Fruit fly (Drosophila melanogaster) whole organism, embryonic: ENCODE results near the gene CG7903.

ENCODE experiments used
- ATbp ChIP-seq: fragments of 200-800 bp; sonication (Bioruptor generic); optimal IDR thresholded peaks from 2 replicates; lab custom pipeline; 2017; ENCODE audit warnings: missing biosample characterization, mild to moderate bottlenecking, missing genetic modification characterization, missing genetic modification reagents
- Bdp1 ChIP-seq: fragments of 200-800 bp; sonication (Bioruptor generic); optimal IDR thresholded peaks from 3 replicates; lab custom pipeline; 2016; ENCODE audit warnings: missing biosample characterization, missing genetic modification characterization
- CG10147 ChIP-seq: fragments of 200-800 bp; sonication (Bioruptor generic); optimal IDR thresholded peaks from 2 replicates; lab custom pipeline; 2019; ENCODE audit warnings: missing biosample characterization, mild to moderate bottlenecking, missing genetic modification characterization, moderate library complexity
- CG10565 ChIP-seq: fragments of 200-800 bp; sonication (Bioruptor generic); optimal IDR thresholded peaks from 3 replicates; lab custom pipeline; 2016; ENCODE audit warnings: missing biosample characterization, mild to moderate bottlenecking, missing genetic modification characterization
- CG11085 ChIP-seq: fragments of 200-800 bp; sonication (Bioruptor generic); IDR thresholded peaks from 2 replicates; pipeline ENCODE4 v1.3.6; 2022; ENCODE audit warnings: missing biosample characterization, missing genetic modification characterization
- CG11560 ChIP-seq: fragments of 200-800 bp; sonication (Bioruptor generic); IDR thresholded peaks from 3 replicates; pipeline ENCODE4 v1.3.6; 2022; ENCODE audit warnings: missing biosample characterization, missing genetic modification characterization
- CG12942 ChIP-seq: fragments of 200-800 bp; sonication (Bioruptor generic); optimal IDR thresholded peaks from 3 replicates; lab custom pipeline; 2016; ENCODE audit warnings: missing biosample characterization, missing genetic modification characterization
- CG13296 ChIP-seq: fragments of 200-800 bp; sonication (Bioruptor generic); optimal IDR thresholded peaks from 3 replicates; lab custom pipeline; 2018; ENCODE audit warnings: missing biosample characterization, mild to moderate bottlenecking, missing genetic modification characterization
- CG16863 ChIP-seq: fragments of 200-800 bp; sonication (Bioruptor generic); optimal IDR thresholded peaks from 3 replicates; lab custom pipeline; 2016; ENCODE audit warnings: missing biosample characterization, missing genetic modification characterization
- CG17612 ChIP-seq: fragments of 200-800 bp; sonication (Bioruptor generic); IDR thresholded peaks from 2 replicates; pipeline ENCODE4 v1.3.6; 2022; ENCODE audit warnings: missing biosample characterization, missing genetic modification characterization
- CG17829 ChIP-seq: fragments of 200-800 bp; optimal IDR thresholded peaks from 2 replicates; lab custom pipeline; 2019; ENCODE audit warnings: missing biosample characterization, mild to moderate bottlenecking, missing genetic modification characterization, moderate library complexity
- CG18262 ChIP-seq: fragments of 200-800 bp; optimal IDR thresholded peaks from 3 replicates; lab custom pipeline; 2019; ENCODE audit warnings: missing biosample characterization, mild to moderate bottlenecking, missing genetic modification characterization, moderate library complexity
- CG30020 ChIP-seq: fragments of 200-800 bp; optimal IDR thresholded peaks from 2 replicates; lab custom pipeline; 2019; ENCODE audit warnings: missing biosample characterization, mild to moderate bottlenecking, missing genetic modification characterization, moderate library complexity
- CG3838 ChIP-seq: fragments of 200-800 bp; sonication (Bioruptor generic); optimal IDR thresholded peaks from 3 replicates; lab custom pipeline; 2016; ENCODE audit warnings: missing biosample characterization, missing genetic modification characterization
- CG4328 ChIP-seq: fragments of 200-800 bp; sonication (Bioruptor generic); optimal IDR thresholded peaks from 3 replicates; lab custom pipeline; 2017; ENCODE audit warnings: missing biosample characterization, missing genetic modification reagents, missing genetic modification characterization
- CG8765 ChIP-seq: fragments of 200-800 bp; sonication (Bioruptor generic); IDR thresholded peaks from 2 replicates; pipeline ENCODE4 v1.3.6; 2022; ENCODE audit warnings: missing biosample characterization, missing genetic modification characterization
- CG8924 ChIP-seq: fragments of 200-800 bp; optimal IDR thresholded peaks from 3 replicates; lab custom pipeline; 2019; ENCODE audit warnings: missing biosample characterization, mild to moderate bottlenecking, missing genetic modification characterization, moderate library complexity
- CG9215 ChIP-seq: fragments of 200-800 bp; sonication (Bioruptor generic); IDR thresholded peaks from 2 replicates; pipeline ENCODE4 v1.3.6; 2022; ENCODE audit warnings: missing biosample characterization, missing genetic modification characterization
- CG9727 ChIP-seq: fragments of 200-800 bp; sonication (Bioruptor generic); optimal IDR thresholded peaks from 3 replicates; lab custom pipeline; 2017; ENCODE audit warnings: missing biosample characterization, mild to moderate bottlenecking, missing genetic modification characterization
- GATAe ChIP-seq: fragments of 200-800 bp; sonication (Bioruptor generic); conservative IDR thresholded peaks from 2 replicates; pipeline ENCODE4 v1.3.6; 2022; ENCODE audit warnings: missing biosample characterization, missing genetic modification characterization
- Gug ChIP-seq: fragments of 200-800 bp; sonication (Bioruptor generic); IDR thresholded peaks from 4 replicates; pipeline ENCODE4 v1.3.6; 2022; ENCODE audit warnings: missing biosample characterization, missing genetic modification characterization
- HLHmδ ChIP-seq: fragments of 200-800 bp; sonication (Bioruptor generic); optimal IDR thresholded peaks from 2 replicates; lab custom pipeline; 2018; ENCODE audit warnings: missing biosample characterization, mild to moderate bottlenecking, missing genetic modification characterization, moderate library complexity
- Hand ChIP-seq: fragments of 200-800 bp; sonication (Bioruptor generic); optimal IDR thresholded peaks from 2 replicates; lab custom pipeline; 2017; ENCODE audit warnings: mild to moderate bottlenecking, missing biosample characterization, missing genetic modification reagents, missing genetic modification characterization
- Hmr ChIP-seq: fragments of 200-800 bp; sonication (Bioruptor generic); optimal IDR thresholded peaks from 3 replicates; lab custom pipeline; 2017; ENCODE audit warnings: mild to moderate bottlenecking, missing biosample characterization, missing genetic modification reagents, missing genetic modification characterization
- Mrtf ChIP-seq: fragments of 200-800 bp; sonication (Bioruptor generic); IDR thresholded peaks from 3 replicates; pipeline ENCODE4 v1.3.6; 2022; ENCODE audit warnings: missing biosample characterization, missing genetic modification characterization
- Oaz ChIP-seq: fragments of 200-800 bp; sonication (Bioruptor generic); IDR thresholded peaks from 2 replicates; pipeline ENCODE4 v1.3.6; 2022; ENCODE audit warnings: missing biosample characterization, missing genetic modification characterization
- Oli ChIP-seq: fragments of 200-800 bp; sonication (Bioruptor generic); optimal IDR thresholded peaks from 2 replicates; lab custom pipeline; 2018; ENCODE audit warnings: missing biosample characterization, mild to moderate bottlenecking, missing genetic modification characterization, moderate library complexity
- Opbp ChIP-seq: fragments of 200-800 bp; sonication (Bioruptor generic); IDR thresholded peaks from 3 replicates; pipeline ENCODE4 v1.3.6; 2022; ENCODE audit warnings: missing biosample characterization, missing genetic modification characterization; ENCODE audit not compliant: partially characterized antibody
- Ravus ChIP-seq: fragments of 200-800 bp; sonication (Bioruptor generic); IDR thresholded peaks from 2 replicates; pipeline ENCODE4 v1.3.6; 2022; ENCODE audit warnings: missing biosample characterization, missing genetic modification characterization
- Scr ChIP-seq: fragments of 200-800 bp; sonication (Bioruptor generic); IDR thresholded peaks from 2 replicates; pipeline ENCODE4 v1.3.6; 2022; ENCODE audit warnings: missing biosample characterization, missing genetic modification characterization; ENCODE audit not compliant: partially characterized antibody
- Sin3A ChIP-seq: fragments of >200 bp; optimal IDR thresholded peaks from 2 replicates; lab custom pipeline; 2018
- Taf1 ChIP-seq: fragments of 200-800 bp; sonication (Bioruptor generic); IDR thresholded peaks from 2 replicates; pipeline ENCODE4 v1.3.6; 2022; ENCODE audit warnings: missing biosample characterization, missing genetic modification characterization
- aop ChIP-seq: fragments of 200-800 bp; sonication (Bioruptor generic); IDR thresholded peaks from 2 replicates; pipeline ENCODE4 v1.3.6; 2022; ENCODE audit warnings: missing biosample characterization, missing genetic modification characterization
- ash1 ChIP-seq: fragments of 200-800 bp; sonication (Bioruptor generic); optimal IDR thresholded peaks from 2 replicates; lab custom pipeline; 2018; ENCODE audit warnings: missing biosample characterization, mild to moderate bottlenecking, missing genetic modification characterization
- btn ChIP-seq: fragments of 200-800 bp; sonication (Bioruptor generic); optimal IDR thresholded peaks from 2 replicates; lab custom pipeline; 2016; ENCODE audit warnings: missing biosample characterization, missing genetic modification characterization
- cad ChIP-seq: fragments of >200 bp; optimal IDR thresholded peaks from 2 replicates; lab custom pipeline; 2017; ENCODE audit warnings: missing biosample characterization, missing genetic modification characterization
- da ChIP-seq: fragments of 200-800 bp; sonication (Bioruptor generic); optimal IDR thresholded peaks from 2 replicates; lab custom pipeline; 2016; ENCODE audit warnings: missing biosample characterization, missing genetic modification characterization
- dysf ChIP-seq: fragments of 200-800 bp; sonication (Bioruptor generic); IDR thresholded peaks from 3 replicates; pipeline ENCODE4 v1.3.6; 2022; ENCODE audit warnings: missing biosample characterization, missing genetic modification characterization
- eve ChIP-seq, 2 experiments: fragments of >200 bp; optimal IDR thresholded peaks; 2 replicates each; lab custom pipeline; 2017; ENCODE audit warnings: missing biosample characterization in 2 of 2, missing genetic modification characterization in 2 of 2
- fd64A ChIP-seq: fragments of 200-800 bp; sonication (Bioruptor generic); optimal IDR thresholded peaks from 3 replicates; lab custom pipeline; 2018; ENCODE audit warnings: missing biosample characterization, mild to moderate bottlenecking, missing genetic modification characterization
- gcm ChIP-seq: fragments of 200-800 bp; sonication (Bioruptor generic); optimal IDR thresholded peaks from 2 replicates; lab custom pipeline; 2019; ENCODE audit warnings: missing biosample characterization, mild to moderate bottlenecking, missing genetic modification characterization, moderate library complexity
- gcm2 ChIP-seq: fragments of 200-800 bp; sonication (Bioruptor generic); optimal IDR thresholded peaks from 2 replicates; lab custom pipeline; 2016; ENCODE audit warnings: missing biosample characterization, missing genetic modification characterization
- jumu ChIP-seq: fragments of 200-800 bp; sonication (Bioruptor generic); optimal IDR thresholded peaks from 3 replicates; lab custom pipeline; 2016; ENCODE audit warnings: missing biosample characterization, missing genetic modification characterization
- lilli ChIP-seq: fragments of 200-800 bp; sonication (Bioruptor generic); optimal IDR thresholded peaks from 3 replicates; lab custom pipeline; 2016; ENCODE audit warnings: missing biosample characterization, missing genetic modification characterization
- mam ChIP-seq: fragments of 200-800 bp; sonication (Bioruptor generic); optimal IDR thresholded peaks from 3 replicates; lab custom pipeline; 2016; ENCODE audit warnings: missing biosample characterization, missing genetic modification characterization
- peb ChIP-seq: fragments of 200-800 bp; sonication (Bioruptor generic); IDR thresholded peaks from 2 replicates; pipeline ENCODE4 v1.3.6; 2022; ENCODE audit warnings: missing biosample characterization, missing genetic modification characterization
- pzg ChIP-seq: fragments of 200-800 bp; sonication (Bioruptor generic); optimal IDR thresholded peaks from 3 replicates; lab custom pipeline; 2018; ENCODE audit warnings: missing biosample characterization, mild to moderate bottlenecking, missing genetic modification characterization, moderate library complexity
- rib ChIP-seq: fragments of 200-800 bp; sonication (Bioruptor generic); IDR thresholded peaks from 2 replicates; pipeline ENCODE4 v1.3.6; 2022; ENCODE audit warnings: missing biosample characterization, missing genetic modification characterization
- slbo ChIP-seq: fragments of 200-800 bp; sonication (Bioruptor generic); IDR thresholded peaks from 2 replicates; pipeline ENCODE4 v1.3.6; 2022; ENCODE audit warnings: missing biosample characterization, missing genetic modification characterization
- so ChIP-seq: fragments of 200-800 bp; sonication (Bioruptor generic); IDR thresholded peaks from 3 replicates; pipeline ENCODE4 v1.3.6; 2022; ENCODE audit warnings: missing biosample characterization, missing genetic modification characterization
- yki ChIP-seq: fragments of >200 bp; optimal IDR thresholded peaks from 3 replicates; lab custom pipeline; 2018

Gene CG7903

DNA sequence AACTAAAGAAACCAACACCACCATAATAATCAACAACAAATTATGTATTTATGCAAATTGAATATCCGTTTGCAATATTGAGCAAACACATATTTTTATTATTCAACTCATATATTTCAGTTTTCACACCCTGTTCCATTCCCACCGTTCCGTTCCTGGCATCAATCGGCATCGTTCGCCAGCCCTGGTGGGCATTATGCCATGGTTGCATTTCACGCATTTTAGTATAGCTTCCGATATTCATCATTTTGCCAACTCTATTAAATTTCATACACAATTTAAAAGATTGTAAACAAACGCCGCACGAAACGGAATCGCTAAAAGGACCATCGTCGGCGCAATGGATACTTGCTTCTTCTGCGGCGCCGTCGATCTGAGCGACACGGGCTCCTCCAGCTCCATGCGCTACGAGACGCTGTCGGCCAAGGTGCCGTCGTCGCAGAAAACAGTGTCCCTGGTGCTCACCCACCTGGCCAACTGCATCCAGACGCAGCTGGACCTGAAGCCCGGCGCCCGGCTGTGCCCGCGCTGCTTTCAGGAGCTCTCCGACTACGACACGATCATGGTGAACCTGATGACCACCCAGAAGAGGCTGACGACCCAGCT lies 48.2 kb upstream of the CG7903 start, which contains the start of gene Sry-delta (continued):
- TF ChIP-seq slbo (GFP tag; lab: Robert Waterston, UW) (peak; percentile 94), btn (GFP tag; lab: Kevin White, UChicago) (peak; percentile 38), cad (GFP tag; lab: Kevin White, UChicago) (peak; percentile 54), CG10565 (GFP tag; lab: Kevin White, UChicago) (no peak), Taf1 (GFP tag; lab: Robert Waterston, UW) (peak; percentile 67; the same call in 1 of the 2 replicates), gcm2 (peak; percentile 13), Ravus (GFP tag; lab: Robert Waterston, UW) (0 out of 2 replicates have a peak, but pooled peaks have one; percentile 2), CG8924 (tag; lab: Kevin White, UChicago) (peak; percentile 81), Mrtf (GFP tag; lab: Robert Waterston, UW) (peak; percentile 58; the same call in 1 of the 3 replicates), Sin3A (peak; percentile 71), CG12942 (GFP tag; lab: Kevin White, UChicago) (peak; percentile 86), CG4328 (GFP tag; lab: Kevin White, UChicago) (peak; percentile 57), rib (GFP tag; lab: Robert Waterston, UW) (peak; percentile 78), CG17612 (GFP tag; lab: Robert Waterston, UW) (no peak; the same call in 1 of the 2 replicates), pzg (peak; percentile 97), fd64A (GFP tag; lab: Kevin White, UChicago) (no peak), peb (GFP tag; lab: Robert Waterston, UW) (peak; percentile 46; the same call in 1 of the 2 replicates), CG10147 (peak; percentile 67), CG16863 (peak; percentile 53), so (GFP tag; lab: Robert Waterston, UW) (no peak), ATbp (GFP tag; lab: Kevin White, UChicago) (no peak), CG9215 (GFP tag; lab: Robert Waterston, UW) (peak; percentile 75), CG8765 (GFP tag; lab: Robert Waterston, UW) (peak; percentile 57; the same call in 1 of the 2 replicates), eve (GFP tag; optimal IDR thresholded peaks at IDR 0.05; lab: Kevin White, UChicago) (no peak), Opbp (GFP tag; lab: Robert Waterston, UW) (peak; percentile 87), Oaz (peak; percentile 49), Hand (GFP tag; lab: Kevin White, UChicago) (no peak), aop (GFP tag; lab: Robert Waterston, UW) (peak; percentile 83), Hmr (GFP tag; lab: Kevin White, UChicago) (peak; percentile 85), mam (GFP tag; lab: Kevin White, UChicago) (peak; percentile 94), jumu (GFP tag; lab: Kevin White, UChicago) (peak; percentile 86), ash1 (peak; percentile 84), lilli (GFP tag; lab: Kevin White, UChicago) (peak; percentile 93), CG18262 (tag; lab: Kevin White, UChicago) (peak; percentile 63), yki (lab: Kevin White, UChicago) (no peak), CG13296 (GFP tag; lab: Kevin White, UChicago) (peak; percentile 58), CG3838 (GFP tag; lab: Kevin White, UChicago) (peak; percentile 20), Oli (tag; lab: Kevin White, UChicago) (no peak), Gug (GFP tag; lab: Robert Waterston, UW) (peak; percentile 87; the same call in 3 of the 4 replicates), CG11560 (tag; lab: Robert Waterston, UW) (0 out of 3 replicates have a peak, but pooled peaks have one; percentile 28), CG9727 (GFP tag; lab: Kevin White, UChicago) (peak; percentile 78), da (GFP tag; lab: Kevin White, UChicago) (peak; percentile 31), CG30020 (tag; lab: Kevin White, UChicago) (peak; percentile 97), Scr (GFP tag; lab: Robert Waterston, UW) (peak; percentile 76), CG17829 (tag; lab: Kevin White, UChicago) (peak; percentile 84), HLHmδ (GFP tag; lab: Kevin White, UChicago) (peak; percentile 18), CG11085 (GFP tag; lab: Robert Waterston, UW) (peak; percentile 84), gcm (peak; percentile 24), Bdp1 (GFP tag; lab: Kevin White, UChicago) (peak; percentile 73), dysf (GFP tag; lab: Robert Waterston, UW) (peak; percentile 59; the same call in 2 of the 3 replicates), GATAe (peak; percentile 22; the same call in 1 of the 2 replicates)
